Fruit fly (Drosophila melanogaster) whole organism, wandering third instar larva: Measurements from ENCODE around the gene msps.

Source experiments
- Abd-B ChIP-seq: fragments of >200 bp; optimal IDR thresholded peaks from 2 replicates; lab custom pipeline; 2017; ENCODE audit warnings: missing biosample characterization, missing genetic modification characterization
- CG9705 ChIP-seq: fragments of 200-800 bp; sonication (Bioruptor generic); optimal IDR thresholded peaks from 2 replicates; lab custom pipeline; 2018; ENCODE audit warnings: missing biosample characterization, mild to moderate bottlenecking, missing genetic modification characterization
- CrebA ChIP-seq: fragments of 200-800 bp; sonication (Bioruptor generic); optimal IDR thresholded peaks from 2 replicates; lab custom pipeline; 2016; ENCODE audit warnings: missing biosample characterization, mild to moderate bottlenecking, missing genetic modification characterization, borderline replicate concordance
- Dfd ChIP-seq: fragments of >200 bp; optimal IDR thresholded peaks from 2 replicates; lab custom pipeline; 2017; ENCODE audit warnings: missing biosample characterization, missing genetic modification characterization
- Dif ChIP-seq: fragments of 200-275, 200-300 bp; sonication (Bioruptor generic); optimal IDR thresholded peaks from 2 replicates; lab custom pipeline; 2018; ENCODE audit warnings: missing biosample characterization, missing genetic modification characterization; ENCODE audit not compliant: partially characterized antibody
- GATAd ChIP-seq: sonication (Bioruptor generic); optimal IDR thresholded peaks from 2 replicates; lab custom pipeline; 2016; ENCODE audit warnings: missing biosample characterization, missing genetic modification characterization
- HLH106 ChIP-seq: fragments of 200-800 bp; optimal IDR thresholded peaks from 3 replicates; lab custom pipeline; 2019; ENCODE audit warnings: missing biosample characterization, mild to moderate bottlenecking, missing genetic modification characterization, moderate library complexity
- Hr78 ChIP-seq: fragments of >200 bp; optimal IDR thresholded peaks from 2 replicates; lab custom pipeline; 2017; ENCODE audit warnings: missing biosample characterization, missing genetic modification characterization
- Hr83 ChIP-seq: fragments of 200-300 bp; sonication (Bioruptor generic); optimal IDR thresholded peaks from 2 replicates; lab custom pipeline; 2016; ENCODE audit warnings: missing biosample characterization, mild to moderate bottlenecking, missing genetic modification characterization, moderate library complexity; ENCODE audit not compliant: poor library complexity, severe bottlenecking
- Jra ChIP-seq: sonication (Bioruptor generic); optimal IDR thresholded peaks from 2 replicates; lab custom pipeline; 2016; ENCODE audit warnings: missing biosample characterization, missing genetic modification characterization
- Mio ChIP-seq: sonication (Bioruptor generic); optimal IDR thresholded peaks from 2 replicates; lab custom pipeline; 2016; ENCODE audit warnings: missing biosample characterization, missing genetic modification characterization
- Myc ChIP-seq: fragments of >200 bp; optimal IDR thresholded peaks from 2 replicates; lab custom pipeline; 2017
- Rel ChIP-seq, 2 experiments: fragments of 200-800 bp; sonication (Bioruptor generic) in 1 of 2; optimal IDR thresholded peaks; 2 replicates in 1 of 2; 3 replicates in 1 of 2; lab custom pipeline; 2016 to 2019; ENCODE audit warnings: mild to moderate bottlenecking in 2 of 2, missing biosample characterization in 2 of 2, missing genetic modification characterization in 2 of 2, moderate library complexity in 1 of 2
- Sp1 ChIP-seq: fragments of 200-800 bp; sonication (Bioruptor generic); optimal IDR thresholded peaks from 3 replicates; lab custom pipeline; 2019; ENCODE audit warnings: missing biosample characterization, mild to moderate bottlenecking, missing genetic modification characterization, moderate library complexity
- Vsx2 ChIP-seq: fragments of 200-300, 225-300 bp; sonication (Bioruptor generic); optimal IDR thresholded peaks from 2 replicates; lab custom pipeline; 2018; ENCODE audit warnings: missing biosample characterization, missing genetic modification characterization; ENCODE audit not compliant: partially characterized antibody
- br ChIP-seq: fragments of 200-800 bp; sonication (Bioruptor generic); optimal IDR thresholded peaks from 2 replicates; lab custom pipeline; 2016; ENCODE audit warnings: missing biosample characterization, missing genetic modification characterization
- brk ChIP-seq: fragments of 200-800 bp; sonication (Bioruptor generic); optimal IDR thresholded peaks from 2 replicates; lab custom pipeline; 2016; ENCODE audit warnings: missing biosample characterization, mild to moderate bottlenecking, missing genetic modification characterization
- dl ChIP-seq, 2 experiments: fragments of 175-275, 200-275 bp in 1 of 2; fragments of 200-275 bp in 1 of 2; sonication (Bioruptor generic); optimal IDR thresholded peaks; lab custom pipeline; 2018; ENCODE audit warnings: mild to moderate bottlenecking in 2 of 2, missing biosample characterization in 2 of 2, missing genetic modification characterization in 2 of 2, moderate library complexity in 2 of 2; ENCODE audit not compliant: partially characterized antibody in 2 of 2, insufficient read depth in 1 of 2
- dmrt93B ChIP-seq: fragments of 200-800 bp; sonication (Bioruptor generic); optimal IDR thresholded peaks from 2 replicates; lab custom pipeline; 2018; ENCODE audit warnings: missing biosample characterization, mild to moderate bottlenecking, missing genetic modification characterization
- dsf ChIP-seq: sonication (Bioruptor generic); optimal IDR thresholded peaks from 2 replicates; lab custom pipeline; 2016; ENCODE audit warnings: missing biosample characterization, missing genetic modification characterization, borderline replicate concordance
- ey ChIP-seq: fragments of 200-800 bp; sonication (Bioruptor generic); optimal IDR thresholded peaks from 2 replicates; lab custom pipeline; 2016; ENCODE audit warnings: missing biosample characterization, missing genetic modification characterization
- foxo ChIP-seq, 2 experiments: fragments of 200-800 bp; sonication (Bioruptor generic); optimal IDR thresholded peaks; 2 replicates in 1 of 2; 3 replicates in 1 of 2; lab custom pipeline; 2016 to 2017; ENCODE audit warnings: missing biosample characterization in 2 of 2, missing genetic modification characterization in 2 of 2
- fru ChIP-seq: fragments of 200-800 bp; sonication (Bioruptor generic); optimal IDR thresholded peaks from 3 replicates; lab custom pipeline; 2016; ENCODE audit warnings: missing biosample characterization, mild to moderate bottlenecking, missing genetic modification characterization
- h ChIP-seq: fragments of 200-800 bp; sonication (Bioruptor generic); optimal IDR thresholded peaks from 3 replicates; lab custom pipeline; 2016; ENCODE audit warnings: missing biosample characterization, mild to moderate bottlenecking, missing genetic modification characterization
- jim ChIP-seq: fragments of 175-275, 200-325 bp; sonication (Bioruptor generic); optimal IDR thresholded peaks from 2 replicates; lab custom pipeline; 2016; ENCODE audit warnings: missing biosample characterization, mild to moderate bottlenecking, missing genetic modification characterization
- lola ChIP-seq: fragments of >200 bp; optimal IDR thresholded peaks from 2 replicates; lab custom pipeline; 2017; ENCODE audit warnings: missing biosample characterization, missing genetic modification characterization
- pan ChIP-seq: fragments of >200 bp; optimal IDR thresholded peaks from 2 replicates; lab custom pipeline; 2017
- psq ChIP-seq: fragments of 200-800 bp; sonication (Bioruptor generic); optimal IDR thresholded peaks from 3 replicates; lab custom pipeline; 2017; ENCODE audit warnings: missing biosample characterization, mild to moderate bottlenecking, missing genetic modification characterization, moderate library complexity
- rgr ChIP-seq: fragments of 200-800 bp; sonication (Bioruptor generic); optimal IDR thresholded peaks from 3 replicates; lab custom pipeline; 2016; ENCODE audit warnings: missing biosample characterization, mild to moderate bottlenecking, missing genetic modification characterization
- sage ChIP-seq: fragments of 200-800 bp; sonication (Bioruptor generic); optimal IDR thresholded peaks from 2 replicates; lab custom pipeline; 2016; ENCODE audit warnings: missing biosample characterization, mild to moderate bottlenecking, missing genetic modification characterization
- sv ChIP-seq: fragments of 200-800 bp; sonication (Bioruptor generic); optimal IDR thresholded peaks from 3 replicates; lab custom pipeline; 2016; ENCODE audit warnings: missing biosample characterization, missing genetic modification characterization
- tai ChIP-seq: sonication (Bioruptor generic); optimal IDR thresholded peaks from 2 replicates; lab custom pipeline; 2016; ENCODE audit warnings: missing biosample characterization, missing genetic modification characterization
- usp ChIP-seq: fragments of >200 bp; optimal IDR thresholded peaks from 2 replicates; lab custom pipeline; 2017; ENCODE audit warnings: missing biosample characterization, missing genetic modification characterization
- woc ChIP-seq: sonication (Bioruptor generic); optimal IDR thresholded peaks from 2 replicates; lab custom pipeline; 2016; ENCODE audit warnings: missing biosample characterization, mild to moderate bottlenecking, missing genetic modification characterization

The msps gene

DNA sequence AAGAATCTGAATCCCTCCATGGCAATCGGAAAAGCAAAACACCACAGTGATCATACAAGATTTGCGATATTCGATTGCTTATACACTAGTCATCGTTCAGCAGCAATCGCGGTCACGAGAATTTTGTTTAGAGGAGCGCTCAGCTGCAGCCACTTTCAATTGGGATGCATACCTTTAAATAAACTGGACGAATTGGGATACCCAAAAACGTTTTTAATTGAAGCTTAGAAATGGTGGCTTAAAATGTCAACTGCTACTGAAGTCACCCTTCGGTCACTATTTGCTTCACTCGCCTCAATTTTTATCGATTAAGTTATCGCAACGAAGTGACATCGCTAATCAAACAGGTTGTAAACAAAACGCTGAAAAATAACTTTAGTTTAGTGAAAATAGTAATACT is 1.2 kb upstream of the msps start, which contains the start of the genes IKKbeta and CG5013:
TSS of gene IKKbeta (minus strand) at position 53 of the 400 bp plus-strand sequence.
TSS of gene CG5013 (plus strand) at position 302 of the 400 bp plus-strand sequence.
- TF ChIP-seq Sp1 (GFP tag; lab: Kevin White, UChicago) (peak; percentile 42), sv (peak; percentile 17), GATAd (GFP tag; lab: Kevin White, UChicago) (no peak), Jra (peak; percentile 42), h (GFP tag; lab: Kevin White, UChicago) (peak; percentile 50), ey (GFP tag; lab: Kevin White, UChicago) (peak; percentile 55), br (GFP tag; lab: Kevin White, UChicago) (peak; percentile 66), HLH106 (tag; lab: Kevin White, UChicago) (peak; percentile 69), fru (peak; percentile 35), CG9705 (peak; percentile 8), Abd-B (GFP tag; lab: Kevin White, UChicago) (no peak), dsf (GFP tag; lab: Kevin White, UChicago) (no peak), Dif (GFP tag; lab: Kevin White, UChicago) (no peak), rgr (peak; percentile 66), usp (GFP tag; lab: Kevin White, UChicago) (no peak), psq (GFP tag; lab: Kevin White, UChicago) (peak; percentile 48), dl (GFP tag; optimal IDR thresholded peaks at IDR 0.05; lab: Kevin White, UChicago; ENCODE audit: insufficient read depth in 1 of 2, partially characterized antibody in 2 of 2) (no peak), Dfd (GFP tag; lab: Kevin White, UChicago) (no peak), Hr83 (GFP tag; lab: Kevin White, UChicago) (no peak), Hr78 (GFP tag; lab: Kevin White, UChicago) (no peak), foxo (GFP tag; optimal IDR thresholded peaks at IDR 0.05; lab: Kevin White, UChicago) (peak in 1 of 2 experiments; percentile 69), woc (no peak), jim (GFP tag; lab: Kevin White, UChicago) (no peak)

- TF ChIP-seq Mio (GFP tag; lab: Kevin White, UChicago) (no peak), Hr83 (GFP tag; lab: Kevin White, UChicago) (peak; percentile 4), usp (GFP tag; lab: Kevin White, UChicago) (no peak), psq (GFP tag; lab: Kevin White, UChicago) (peak; percentile 29), br (GFP tag; lab: Kevin White, UChicago) (peak; percentile 33), Dif (GFP tag; lab: Kevin White, UChicago) (peak; percentile 34), dl (GFP tag; optimal IDR thresholded peaks at IDR 0.05; lab: Kevin White, UChicago; ENCODE audit: insufficient read depth in 1 of 2, partially characterized antibody in 2 of 2) (peak in 1 of 2 experiments; percentile 22)
Measured at dm6 chr3R:16051329-16051679, 703 bp downstream of the msps start.

DNA sequence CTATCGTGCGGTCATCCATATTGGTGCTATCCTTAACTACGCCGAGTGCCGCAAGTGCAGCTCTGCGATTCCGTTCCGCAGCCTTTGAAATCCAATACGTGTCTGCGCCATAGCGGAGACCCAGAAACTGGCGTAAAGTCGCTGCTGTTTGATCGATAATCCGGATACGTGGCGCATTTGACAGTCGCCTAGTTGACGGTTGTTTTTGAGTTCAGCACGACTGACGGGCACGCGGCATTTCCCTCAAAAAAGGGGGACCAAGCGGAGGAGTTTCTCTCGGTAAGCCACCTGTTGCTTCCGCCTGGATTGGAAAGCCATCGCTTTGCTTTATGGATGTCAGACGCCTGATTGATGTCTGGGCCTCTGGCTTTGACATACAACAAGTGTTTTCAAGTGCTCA is 16.9 kb downstream of the msps start, which contains the start of gene CG10185:
TSS of gene CG10185 (minus strand) at position 101 of the 400 bp plus-strand sequence.
- TF ChIP-seq CrebA (GFP tag; lab: Kevin White, UChicago) (no peak), usp (GFP tag; lab: Kevin White, UChicago) (no peak), lola (GFP tag; lab: Kevin White, UChicago) (no peak), Myc (no peak), sage (GFP tag; lab: Kevin White, UChicago) (no peak), brk (GFP tag; lab: Kevin White, UChicago) (no peak), GATAd (GFP tag; lab: Kevin White, UChicago) (no peak), CG9705 (no peak), psq (GFP tag; lab: Kevin White, UChicago) (no peak), fru (no peak), tai (GFP tag; lab: Kevin White, UChicago) (no peak), Vsx2 (no peak), Rel (GFP tag; optimal IDR thresholded peaks at IDR 0.05; lab: Kevin White, UChicago) (no peak), Rel (tag; optimal IDR thresholded peaks at IDR 0.05; lab: Kevin White, UChicago) (no peak), woc (no peak), Jra (no peak), pan (lab: Kevin White, UChicago) (no peak), h (GFP tag; lab: Kevin White, UChicago) (no peak)
- TF ChIP-seq, all 38 proteins: peak for 0

DNA sequence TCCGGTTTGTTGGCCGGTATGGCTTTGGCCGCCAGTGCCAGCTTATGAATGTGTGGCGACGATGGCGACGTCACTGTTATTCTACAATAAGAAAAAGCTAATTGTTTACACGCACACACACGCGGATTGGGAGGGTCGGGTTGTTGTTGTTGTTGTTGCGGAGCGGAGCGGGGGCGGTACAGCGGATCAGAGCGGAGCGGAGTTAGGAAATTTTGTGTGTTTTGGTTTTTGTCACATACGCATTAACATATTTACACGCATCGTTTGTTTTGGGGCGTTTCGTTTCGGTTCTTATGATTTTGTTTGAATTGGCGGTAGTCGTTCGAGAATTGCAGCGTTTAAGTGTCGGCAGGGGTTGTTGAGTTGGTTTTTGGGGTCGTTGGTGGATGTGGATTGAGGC is 18.7 kb downstream of the msps start:
- TF ChIP-seq CrebA (GFP tag; lab: Kevin White, UChicago) = no peak
- no peak for TF ChIP-seq dsf (GFP tag; lab: Kevin White, UChicago)
- no peak for TF ChIP-seq Mio (GFP tag; lab: Kevin White, UChicago)
- no peak for TF ChIP-seq Hr78 (GFP tag; lab: Kevin White, UChicago)
- no peak for TF ChIP-seq Hr83 (GFP tag; lab: Kevin White, UChicago)
- no peak for TF ChIP-seq Dif (GFP tag; lab: Kevin White, UChicago)
- TF ChIP-seq br (GFP tag; lab: Kevin White, UChicago) = no peak
- no peak for TF ChIP-seq jim (GFP tag; lab: Kevin White, UChicago)
- TF ChIP-seq pan (lab: Kevin White, UChicago) = no peak
- no peak for TF ChIP-seq dmrt93B (GFP tag; lab: Kevin White, UChicago)
- no peak for TF ChIP-seq Dfd (GFP tag; lab: Kevin White, UChicago)
- TF ChIP-seq GATAd (GFP tag; lab: Kevin White, UChicago) = no peak
- no peak for TF ChIP-seq woc
- no peak for TF ChIP-seq CG9705
- TF ChIP-seq HLH106 (tag; lab: Kevin White, UChicago) = no peak
